Fruit fly (Drosophila melanogaster) whole organism, wandering third instar larva: ENCODE results near the gene mtSSB.

Experiments used
- Abd-B ChIP-seq: fragments of >200 bp; optimal IDR thresholded peaks from 2 replicates; lab custom pipeline; 2017; ENCODE audit warnings: missing biosample characterization, missing genetic modification characterization
- CG32264 ChIP-seq: fragments of 200-800 bp; sonication (Bioruptor generic); optimal IDR thresholded peaks from 2 replicates; lab custom pipeline; 2016; ENCODE audit warnings: missing biosample characterization, missing genetic modification characterization
- CG9705 ChIP-seq: fragments of 200-800 bp; sonication (Bioruptor generic); optimal IDR thresholded peaks from 2 replicates; lab custom pipeline; 2018; ENCODE audit warnings: missing biosample characterization, mild to moderate bottlenecking, missing genetic modification characterization
- CrebA ChIP-seq: fragments of 200-800 bp; sonication (Bioruptor generic); optimal IDR thresholded peaks from 2 replicates; lab custom pipeline; 2016; ENCODE audit warnings: missing biosample characterization, mild to moderate bottlenecking, missing genetic modification characterization, borderline replicate concordance
- Dfd ChIP-seq: fragments of >200 bp; optimal IDR thresholded peaks from 2 replicates; lab custom pipeline; 2017; ENCODE audit warnings: missing biosample characterization, missing genetic modification characterization
- Dif ChIP-seq: fragments of 200-275, 200-300 bp; sonication (Bioruptor generic); optimal IDR thresholded peaks from 2 replicates; lab custom pipeline; 2018; ENCODE audit warnings: missing biosample characterization, missing genetic modification characterization; ENCODE audit not compliant: partially characterized antibody
- GATAd ChIP-seq: sonication (Bioruptor generic); optimal IDR thresholded peaks from 2 replicates; lab custom pipeline; 2016; ENCODE audit warnings: missing biosample characterization, missing genetic modification characterization
- HLH106 ChIP-seq: fragments of 200-800 bp; optimal IDR thresholded peaks from 3 replicates; lab custom pipeline; 2019; ENCODE audit warnings: missing biosample characterization, mild to moderate bottlenecking, missing genetic modification characterization, moderate library complexity
- Hnf4 ChIP-seq: fragments of 200-800 bp; sonication (Bioruptor generic); optimal IDR thresholded peaks from 2 replicates; lab custom pipeline; 2016; ENCODE audit warnings: missing biosample characterization, mild to moderate bottlenecking, missing genetic modification characterization
- Hr78 ChIP-seq: fragments of >200 bp; optimal IDR thresholded peaks from 2 replicates; lab custom pipeline; 2017; ENCODE audit warnings: missing biosample characterization, missing genetic modification characterization
- Hr83 ChIP-seq: fragments of 200-300 bp; sonication (Bioruptor generic); optimal IDR thresholded peaks from 2 replicates; lab custom pipeline; 2016; ENCODE audit warnings: missing biosample characterization, mild to moderate bottlenecking, missing genetic modification characterization, moderate library complexity; ENCODE audit not compliant: poor library complexity, severe bottlenecking
- Jra ChIP-seq: sonication (Bioruptor generic); optimal IDR thresholded peaks from 2 replicates; lab custom pipeline; 2016; ENCODE audit warnings: missing biosample characterization, missing genetic modification characterization
- Mio ChIP-seq: sonication (Bioruptor generic); optimal IDR thresholded peaks from 2 replicates; lab custom pipeline; 2016; ENCODE audit warnings: missing biosample characterization, missing genetic modification characterization
- Myc ChIP-seq: fragments of >200 bp; optimal IDR thresholded peaks from 2 replicates; lab custom pipeline; 2017
- N ChIP-seq: fragments of >200 bp; optimal IDR thresholded peaks from 2 replicates; lab custom pipeline; 2018; ENCODE audit warnings: missing biosample characterization, missing external identifiers, missing genetic modification characterization
- OdsH ChIP-seq: fragments of 200-800 bp; sonication (Bioruptor generic); optimal IDR thresholded peaks from 2 replicates; lab custom pipeline; 2016; ENCODE audit warnings: missing biosample characterization, mild to moderate bottlenecking, missing genetic modification characterization
- Rel ChIP-seq, 2 experiments: fragments of 200-800 bp; sonication (Bioruptor generic) in 1 of 2; optimal IDR thresholded peaks; 2 replicates in 1 of 2; 3 replicates in 1 of 2; lab custom pipeline; 2016 to 2019; ENCODE audit warnings: mild to moderate bottlenecking in 2 of 2, missing biosample characterization in 2 of 2, missing genetic modification characterization in 2 of 2, moderate library complexity in 1 of 2
- Sp1 ChIP-seq: fragments of 200-800 bp; sonication (Bioruptor generic); optimal IDR thresholded peaks from 3 replicates; lab custom pipeline; 2019; ENCODE audit warnings: missing biosample characterization, mild to moderate bottlenecking, missing genetic modification characterization, moderate library complexity
- Vsx2 ChIP-seq: fragments of 200-300, 225-300 bp; sonication (Bioruptor generic); optimal IDR thresholded peaks from 2 replicates; lab custom pipeline; 2018; ENCODE audit warnings: missing biosample characterization, missing genetic modification characterization; ENCODE audit not compliant: partially characterized antibody
- br ChIP-seq: fragments of 200-800 bp; sonication (Bioruptor generic); optimal IDR thresholded peaks from 2 replicates; lab custom pipeline; 2016; ENCODE audit warnings: missing biosample characterization, missing genetic modification characterization
- brk ChIP-seq: fragments of 200-800 bp; sonication (Bioruptor generic); optimal IDR thresholded peaks from 2 replicates; lab custom pipeline; 2016; ENCODE audit warnings: missing biosample characterization, mild to moderate bottlenecking, missing genetic modification characterization
- dl ChIP-seq, 2 experiments: fragments of 175-275, 200-275 bp in 1 of 2; fragments of 200-275 bp in 1 of 2; sonication (Bioruptor generic); optimal IDR thresholded peaks; lab custom pipeline; 2018; ENCODE audit warnings: mild to moderate bottlenecking in 2 of 2, missing biosample characterization in 2 of 2, missing genetic modification characterization in 2 of 2, moderate library complexity in 2 of 2; ENCODE audit not compliant: partially characterized antibody in 2 of 2, insufficient read depth in 1 of 2
- dmrt93B ChIP-seq: fragments of 200-800 bp; sonication (Bioruptor generic); optimal IDR thresholded peaks from 2 replicates; lab custom pipeline; 2018; ENCODE audit warnings: missing biosample characterization, mild to moderate bottlenecking, missing genetic modification characterization
- dsf ChIP-seq: sonication (Bioruptor generic); optimal IDR thresholded peaks from 2 replicates; lab custom pipeline; 2016; ENCODE audit warnings: missing biosample characterization, missing genetic modification characterization, borderline replicate concordance
- ey ChIP-seq: fragments of 200-800 bp; sonication (Bioruptor generic); optimal IDR thresholded peaks from 2 replicates; lab custom pipeline; 2016; ENCODE audit warnings: missing biosample characterization, missing genetic modification characterization
- foxo ChIP-seq, 2 experiments: fragments of 200-800 bp; sonication (Bioruptor generic); optimal IDR thresholded peaks; 2 replicates in 1 of 2; 3 replicates in 1 of 2; lab custom pipeline; 2016 to 2017; ENCODE audit warnings: missing biosample characterization in 2 of 2, missing genetic modification characterization in 2 of 2
- fru ChIP-seq: fragments of 200-800 bp; sonication (Bioruptor generic); optimal IDR thresholded peaks from 3 replicates; lab custom pipeline; 2016; ENCODE audit warnings: missing biosample characterization, mild to moderate bottlenecking, missing genetic modification characterization
- h ChIP-seq: fragments of 200-800 bp; sonication (Bioruptor generic); optimal IDR thresholded peaks from 3 replicates; lab custom pipeline; 2016; ENCODE audit warnings: missing biosample characterization, mild to moderate bottlenecking, missing genetic modification characterization
- jim ChIP-seq: fragments of 175-275, 200-325 bp; sonication (Bioruptor generic); optimal IDR thresholded peaks from 2 replicates; lab custom pipeline; 2016; ENCODE audit warnings: missing biosample characterization, mild to moderate bottlenecking, missing genetic modification characterization
- lola ChIP-seq: fragments of >200 bp; optimal IDR thresholded peaks from 2 replicates; lab custom pipeline; 2017; ENCODE audit warnings: missing biosample characterization, missing genetic modification characterization
- pan ChIP-seq: fragments of >200 bp; optimal IDR thresholded peaks from 2 replicates; lab custom pipeline; 2017
- psq ChIP-seq: fragments of 200-800 bp; sonication (Bioruptor generic); optimal IDR thresholded peaks from 3 replicates; lab custom pipeline; 2017; ENCODE audit warnings: missing biosample characterization, mild to moderate bottlenecking, missing genetic modification characterization, moderate library complexity
- rgr ChIP-seq: fragments of 200-800 bp; sonication (Bioruptor generic); optimal IDR thresholded peaks from 3 replicates; lab custom pipeline; 2016; ENCODE audit warnings: missing biosample characterization, mild to moderate bottlenecking, missing genetic modification characterization
- sage ChIP-seq: fragments of 200-800 bp; sonication (Bioruptor generic); optimal IDR thresholded peaks from 2 replicates; lab custom pipeline; 2016; ENCODE audit warnings: missing biosample characterization, mild to moderate bottlenecking, missing genetic modification characterization
- sv ChIP-seq: fragments of 200-800 bp; sonication (Bioruptor generic); optimal IDR thresholded peaks from 3 replicates; lab custom pipeline; 2016; ENCODE audit warnings: missing biosample characterization, missing genetic modification characterization
- tai ChIP-seq: sonication (Bioruptor generic); optimal IDR thresholded peaks from 2 replicates; lab custom pipeline; 2016; ENCODE audit warnings: missing biosample characterization, missing genetic modification characterization
- usp ChIP-seq: fragments of >200 bp; optimal IDR thresholded peaks from 2 replicates; lab custom pipeline; 2017; ENCODE audit warnings: missing biosample characterization, missing genetic modification characterization
- woc ChIP-seq: sonication (Bioruptor generic); optimal IDR thresholded peaks from 2 replicates; lab custom pipeline; 2016; ENCODE audit warnings: missing biosample characterization, mild to moderate bottlenecking, missing genetic modification characterization

Gene mtSSB

DNA sequence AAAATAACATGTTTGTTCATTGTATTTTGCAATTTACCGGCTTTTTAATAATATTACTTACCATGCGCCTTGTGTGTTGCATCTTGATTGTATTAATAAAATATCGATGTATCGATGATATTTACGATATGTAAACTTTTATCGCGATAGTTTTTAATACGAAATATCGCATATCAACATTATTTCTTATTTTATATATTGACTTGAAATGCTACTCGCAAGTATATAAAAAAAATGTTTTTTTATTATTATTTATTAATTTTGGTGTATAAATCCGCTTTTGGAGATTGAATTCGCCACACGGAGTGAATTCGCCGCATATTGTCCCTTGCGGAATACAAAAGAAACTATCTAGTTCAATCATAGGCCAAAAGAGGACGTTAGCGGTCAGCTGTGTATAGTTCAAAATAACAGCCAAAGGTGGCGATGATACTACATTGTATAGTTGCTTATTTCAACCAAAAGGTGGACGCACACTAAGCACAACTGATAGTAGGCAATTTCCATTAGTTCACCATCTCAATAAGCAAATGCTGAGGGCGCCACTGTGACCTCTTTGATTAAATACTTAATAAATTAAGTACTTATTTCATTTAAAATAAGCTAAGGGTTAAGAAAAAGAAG lies at the start of gene mtSSB:
mtSSB (minus strand) TSS at position 96 of the 624 bp plus-strand sequence.
- TF ChIP-seq fru, result peak; percentile 83
- TF ChIP-seq tai, result peak; percentile 92
- no peak for TF ChIP-seq CG32264 (GFP tag; lab: Kevin White, UChicago)
- peak; percentile 98 for TF ChIP-seq Hr83 (GFP tag; lab: Kevin White, UChicago)
- TF ChIP-seq Dif, result no peak
- peak; percentile 79 for TF ChIP-seq psq (GFP tag; lab: Kevin White, UChicago)
- peak; percentile 91 for TF ChIP-seq Hnf4 (GFP tag; lab: Kevin White, UChicago)
- TF ChIP-seq brk (GFP tag; lab: Kevin White, UChicago), result peak; percentile 84
- TF ChIP-seq Vsx2 (GFP tag; lab: Kevin White, UChicago), result peak; percentile 36
- TF ChIP-seq Hr78, result no peak
- peak; percentile 95 for TF ChIP-seq Myc (lab: Kevin White, UChicago)
- no peak for TF ChIP-seq Mio (GFP tag; lab: Kevin White, UChicago)
- TF ChIP-seq h (GFP tag; lab: Kevin White, UChicago), result peak; percentile 91
- no peak for TF ChIP-seq pan (lab: Kevin White, UChicago)
- no peak for TF ChIP-seq usp
- TF ChIP-seq HLH106, result peak; percentile 78
- TF ChIP-seq Sp1 (GFP tag; lab: Kevin White, UChicago), result no peak
- TF ChIP-seq woc (GFP tag; lab: Kevin White, UChicago), result no peak
- TF ChIP-seq ey (GFP tag; lab: Kevin White, UChicago), result peak; percentile 83
- TF ChIP-seq lola (GFP tag; lab: Kevin White, UChicago), result no peak
- TF ChIP-seq CrebA (GFP tag; lab: Kevin White, UChicago), result no peak
- TF ChIP-seq dmrt93B (GFP tag; lab: Kevin White, UChicago), result peak; percentile 52
- peak; percentile 93 for TF ChIP-seq rgr (GFP tag; lab: Kevin White, UChicago)
- peak; percentile 38 for TF ChIP-seq jim (GFP tag; lab: Kevin White, UChicago)
- peak; percentile 88 for TF ChIP-seq br (GFP tag; lab: Kevin White, UChicago)
- peak; percentile 67 for TF ChIP-seq dsf (GFP tag; lab: Kevin White, UChicago)
- no peak for TF ChIP-seq N (GFP tag; lab: Kevin White, UChicago)
- peak in 1 of 2 experiments; percentile 93 for TF ChIP-seq foxo (GFP tag; optimal IDR thresholded peaks at IDR 0.05; lab: Kevin White, UChicago)
- TF ChIP-seq sage, result peak; percentile 52
- TF ChIP-seq Dfd, result no peak
- no peak for TF ChIP-seq Abd-B
- peak in 1 of 2 experiments; percentile 2 for TF ChIP-seq dl (GFP tag; optimal IDR thresholded peaks at IDR 0.05; lab: Kevin White, UChicago; ENCODE audit: insufficient read depth in 1 of 2, partially characterized antibody in 2 of 2)
- TF ChIP-seq GATAd (GFP tag; lab: Kevin White, UChicago), result no peak
- peak; percentile 90 for TF ChIP-seq OdsH (GFP tag; lab: Kevin White, UChicago)
- TF ChIP-seq Jra (GFP tag; lab: Kevin White, UChicago), result peak; percentile 83
- TF ChIP-seq CG9705 (GFP tag; lab: Kevin White, UChicago), result peak; percentile 65
- no peak for TF ChIP-seq Rel (GFP tag; optimal IDR thresholded peaks at IDR 0.05; lab: Kevin White, UChicago)
- TF ChIP-seq Rel (tag; optimal IDR thresholded peaks at IDR 0.05; lab: Kevin White, UChicago), result peak; percentile 42
- TF ChIP-seq sv (GFP tag; lab: Kevin White, UChicago), result peak; percentile 69

DNA sequence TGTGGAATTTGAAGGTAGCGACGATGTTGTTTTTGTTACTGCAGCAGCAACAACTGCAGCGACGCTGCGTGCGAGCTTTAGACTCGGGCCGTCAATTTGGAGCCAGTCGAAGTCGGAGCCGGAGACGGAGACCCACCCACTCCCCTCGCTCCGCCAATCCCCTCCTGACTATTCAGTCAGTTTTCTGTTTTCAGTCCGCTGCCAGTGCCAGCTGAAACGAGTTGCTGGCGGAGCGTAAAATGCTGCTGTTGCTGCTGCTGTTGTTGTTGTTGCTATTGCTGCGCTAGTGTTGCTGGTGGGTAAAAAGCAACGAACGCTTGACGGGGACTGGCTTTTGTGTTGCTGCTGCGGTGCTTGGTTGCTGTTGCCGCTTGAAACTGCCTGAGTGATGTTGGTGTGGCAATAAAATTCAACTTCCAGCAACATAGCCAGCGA lies 48.9 kb upstream of the mtSSB start:
- TF ChIP-seq Dif (peak; percentile 31), dl (GFP tag; optimal IDR thresholded peaks at IDR 0.05; lab: Kevin White, UChicago; ENCODE audit: insufficient read depth in 1 of 2, partially characterized antibody in 2 of 2) (peak in 1 of 2 experiments; percentile 18), sv (GFP tag; lab: Kevin White, UChicago) (no peak), Rel (GFP tag; optimal IDR thresholded peaks at IDR 0.05; lab: Kevin White, UChicago) (peak; percentile 41), Rel (tag; optimal IDR thresholded peaks at IDR 0.05; lab: Kevin White, UChicago) (peak; percentile 12)
